Fruit fly (Drosophila melanogaster) whole organism, embryonic: Measurements from ENCODE around the gene MESK4.

Source experiments
- CG10209 ChIP-seq: fragments of 200-800 bp; sonication (Bioruptor generic); optimal IDR thresholded peaks from 3 replicates; lab custom pipeline; 2017; ENCODE audit warnings: missing biosample characterization, mild to moderate bottlenecking, missing genetic modification characterization, missing genetic modification reagents
- CG1024 ChIP-seq: fragments of 200-800 bp; sonication (Bioruptor generic); IDR thresholded peaks from 2 replicates; pipeline ENCODE4 v1.3.6; 2022; ENCODE audit warnings: missing biosample characterization, missing genetic modification characterization
- CG10959 ChIP-seq: fragments of 200-800 bp; sonication (Bioruptor generic); IDR thresholded peaks from 2 replicates; pipeline ENCODE4 v1.3.6; 2022; ENCODE audit warnings: missing biosample characterization, missing genetic modification characterization
- CG11456 ChIP-seq: fragments of 200-800 bp; sonication (Bioruptor generic); IDR thresholded peaks from 3 replicates; pipeline ENCODE4 v1.3.6; 2022; ENCODE audit warnings: missing biosample characterization, missing genetic modification characterization
- CG13424 ChIP-seq: fragments of 200-800 bp; sonication (Bioruptor generic); optimal IDR thresholded peaks from 2 replicates; lab custom pipeline; 2019; ENCODE audit warnings: missing biosample characterization, mild to moderate bottlenecking, missing genetic modification characterization, moderate library complexity
- CG1602 ChIP-seq: fragments of 200-800 bp; sonication (Bioruptor generic); optimal IDR thresholded peaks from 3 replicates; lab custom pipeline; 2016; ENCODE audit warnings: missing biosample characterization, missing genetic modification characterization
- CG17361 ChIP-seq: fragments of 200-800 bp; sonication (Bioruptor generic); IDR thresholded peaks from 3 replicates; pipeline ENCODE4 v1.3.6; 2022; ENCODE audit warnings: missing biosample characterization, missing genetic modification characterization
- CG17568 ChIP-seq: fragments of 200-800 bp; sonication (Bioruptor generic); optimal IDR thresholded peaks from 2 replicates; lab custom pipeline; 2018; ENCODE audit warnings: missing biosample characterization, mild to moderate bottlenecking, missing genetic modification characterization, moderate library complexity
- CG2120 ChIP-seq: fragments of 200-800 bp; sonication (Bioruptor generic); optimal IDR thresholded peaks from 3 replicates; lab custom pipeline; 2016; ENCODE audit warnings: missing biosample characterization, missing genetic modification characterization
- CG2129 ChIP-seq: fragments of 200-800 bp; sonication (Bioruptor generic); IDR thresholded peaks from 2 replicates; pipeline ENCODE4 v1.3.6; 2022; ENCODE audit warnings: missing biosample characterization, missing genetic modification characterization; ENCODE audit not compliant: partially characterized antibody
- CG31441 ChIP-seq: fragments of 200-800 bp; sonication (Bioruptor generic); IDR thresholded peaks from 2 replicates; pipeline ENCODE4 v1.3.6; 2022; ENCODE audit warnings: missing biosample characterization, missing genetic modification characterization
- CG32767 ChIP-seq: fragments of 200-800 bp; sonication (Bioruptor generic); IDR thresholded peaks from 2 replicates; pipeline ENCODE4 v1.3.6; 2022; ENCODE audit warnings: missing biosample characterization, missing genetic modification characterization
- CG4404 ChIP-seq: fragments of 200-800 bp; sonication (Bioruptor generic); IDR thresholded peaks from 2 replicates; pipeline ENCODE4 v1.3.6; 2022; ENCODE audit warnings: missing biosample characterization, missing genetic modification characterization
- CG8281 ChIP-seq: fragments of 200-800 bp; sonication (Bioruptor generic); optimal IDR thresholded peaks from 2 replicates; lab custom pipeline; 2018; ENCODE audit warnings: missing biosample characterization, mild to moderate bottlenecking, missing genetic modification characterization, moderate library complexity
- CG9797 ChIP-seq: fragments of 200-800 bp; sonication (Bioruptor generic); optimal IDR thresholded peaks from 3 replicates; lab custom pipeline; 2018; ENCODE audit warnings: missing biosample characterization, mild to moderate bottlenecking, missing genetic modification characterization
- CG9876 ChIP-seq: fragments of 200-800 bp; sonication (Bioruptor generic); optimal IDR thresholded peaks from 2 replicates; lab custom pipeline; 2016; ENCODE audit warnings: missing biosample characterization, missing genetic modification characterization
- Doc2 ChIP-seq: fragments of 200-800 bp; sonication (Bioruptor generic); IDR thresholded peaks from 2 replicates; pipeline ENCODE4 v1.3.6; 2022; ENCODE audit warnings: missing biosample characterization, missing genetic modification characterization
- E2f1 ChIP-seq: fragments of 200-800 bp; sonication (Bioruptor generic); IDR thresholded peaks from 2 replicates; pipeline ENCODE4 v1.3.6; 2022; ENCODE audit warnings: missing biosample characterization, missing genetic modification characterization
- Hr3 ChIP-seq: fragments of 200-800 bp; sonication (Bioruptor generic); optimal IDR thresholded peaks from 3 replicates; lab custom pipeline; 2016; ENCODE audit warnings: missing biosample characterization, missing genetic modification characterization
- Hr51 ChIP-seq, 2 experiments: fragments of 200-800 bp; sonication (Bioruptor generic); optimal IDR thresholded peaks; 2 replicates in 1 of 2; 3 replicates in 1 of 2; lab custom pipeline; 2016 to 2018; ENCODE audit warnings: missing biosample characterization in 2 of 2, missing genetic modification characterization in 2 of 2, mild to moderate bottlenecking in 1 of 2, moderate library complexity in 1 of 2
- Lhr ChIP-seq: fragments of 200-800 bp; sonication (Bioruptor generic); optimal IDR thresholded peaks from 3 replicates; lab custom pipeline; 2017; ENCODE audit warnings: mild to moderate bottlenecking, missing biosample characterization, missing genetic modification reagents, missing genetic modification characterization
- MESR4 ChIP-seq: fragments of 200-800 bp; sonication (Bioruptor generic); optimal IDR thresholded peaks from 2 replicates; lab custom pipeline; 2018; ENCODE audit warnings: missing biosample characterization, mild to moderate bottlenecking, missing genetic modification characterization, moderate library complexity
- Mes4 ChIP-seq: fragments of 200-800 bp; sonication (Bioruptor generic); optimal IDR thresholded peaks from 2 replicates; lab custom pipeline; 2016; ENCODE audit warnings: missing biosample characterization, missing genetic modification characterization
- Myb ChIP-seq: fragments of 200-800 bp; sonication (Bioruptor generic); optimal IDR thresholded peaks from 2 replicates; lab custom pipeline; 2016; ENCODE audit warnings: missing biosample characterization, missing genetic modification characterization
- NC2β ChIP-seq: fragments of 200-800 bp; sonication (Bioruptor generic); optimal IDR thresholded peaks from 2 replicates; lab custom pipeline; 2016; ENCODE audit warnings: missing biosample characterization, missing genetic modification characterization
- Neu2 ChIP-seq: fragments of 200-800 bp; sonication (Bioruptor generic); optimal IDR thresholded peaks from 3 replicates; lab custom pipeline; 2016; ENCODE audit warnings: missing biosample characterization, missing genetic modification characterization, borderline replicate concordance
- Six4 ChIP-seq: fragments of 200-800 bp; sonication (Bioruptor generic); optimal IDR thresholded peaks from 2 replicates; lab custom pipeline; 2016; ENCODE audit warnings: missing biosample characterization, missing genetic modification characterization
- Sry-β ChIP-seq: fragments of 200-800 bp; sonication (Bioruptor generic); optimal IDR thresholded peaks from 2 replicates; lab custom pipeline; 2018; ENCODE audit warnings: missing biosample characterization, mild to moderate bottlenecking, missing genetic modification characterization, moderate library complexity
- Stat92E ChIP-seq, 3 experiments: fragments of >200 bp in 2 of 3; fragments of 200-800 bp in 1 of 3; sonication (Bioruptor generic) in 1 of 3; optimal IDR thresholded peaks; 2 replicates each; lab custom pipeline; 2017 to 2019; ENCODE audit warnings: missing biosample characterization in 3 of 3, missing genetic modification characterization in 3 of 3, mild to moderate bottlenecking in 1 of 3, moderate library complexity in 1 of 3
- Xbp1 ChIP-seq: fragments of 200-800 bp; sonication (Bioruptor generic); optimal IDR thresholded peaks from 3 replicates; lab custom pipeline; 2016; ENCODE audit warnings: missing biosample characterization, mild to moderate bottlenecking, missing genetic modification characterization
- cg ChIP-seq: fragments of 200-800 bp; sonication (Bioruptor generic); optimal IDR thresholded peaks from 3 replicates; lab custom pipeline; 2019; ENCODE audit warnings: missing biosample characterization, mild to moderate bottlenecking, missing genetic modification characterization, moderate library complexity
- corto ChIP-seq: fragments of 200-800 bp; sonication (Bioruptor generic); optimal IDR thresholded peaks from 2 replicates; lab custom pipeline; 2016; ENCODE audit warnings: missing biosample characterization, mild to moderate bottlenecking, missing genetic modification characterization, moderate library complexity
- dati ChIP-seq: fragments of 200-800 bp; sonication (Bioruptor generic); IDR thresholded peaks from 2 replicates; pipeline ENCODE4 v1.3.6; 2022; ENCODE audit warnings: missing biosample characterization, missing genetic modification characterization
- insv ChIP-seq, 2 experiments: fragments of 200-800 bp; sonication (Bioruptor generic); optimal IDR thresholded peaks; 3 replicates each; lab custom pipeline; 2016 to 2018; ENCODE audit warnings: missing biosample characterization in 2 of 2, missing genetic modification characterization in 2 of 2
- kay ChIP-seq: fragments of 200-800 bp; sonication (Bioruptor generic); optimal IDR thresholded peaks from 2 replicates; lab custom pipeline; 2016; ENCODE audit warnings: missing biosample characterization, missing genetic modification characterization
- lola ChIP-seq, 3 experiments: fragments of >200 bp in 2 of 3; fragments of 200-800 bp in 1 of 3; sonication (Bioruptor generic) in 1 of 3; optimal IDR thresholded peaks; 2 replicates each; lab custom pipeline; 2017 to 2019; ENCODE audit warnings: missing biosample characterization in 3 of 3, missing genetic modification characterization in 3 of 3, mild to moderate bottlenecking in 1 of 3, moderate library complexity in 1 of 3
- lov ChIP-seq, 2 experiments: fragments of 200-800 bp in 1 of 2; fragments of >200 bp in 1 of 2; sonication (Bioruptor generic) in 1 of 2; IDR thresholded peaks in 1 of 2; optimal IDR thresholded peaks in 1 of 2; 2 replicates in 1 of 2; 3 replicates in 1 of 2; pipeline versions ENCODE4 v1.3.6 to Lab custom; 2017 to 2022; ENCODE audit warnings: missing biosample characterization in 1 of 2, missing genetic modification characterization in 1 of 2
- mam ChIP-seq: fragments of 200-800 bp; sonication (Bioruptor generic); optimal IDR thresholded peaks from 3 replicates; lab custom pipeline; 2016; ENCODE audit warnings: missing biosample characterization, missing genetic modification characterization
- mld ChIP-seq: fragments of 200-800 bp; sonication (Bioruptor generic); IDR thresholded peaks from 3 replicates; pipeline ENCODE4 v1.3.6; 2022; ENCODE audit warnings: missing biosample characterization, missing genetic modification characterization; ENCODE audit not compliant: partially characterized antibody
- peb ChIP-seq: fragments of 200-800 bp; sonication (Bioruptor generic); IDR thresholded peaks from 2 replicates; pipeline ENCODE4 v1.3.6; 2022; ENCODE audit warnings: missing biosample characterization, missing genetic modification characterization
- pfk ChIP-seq: fragments of 200-800 bp; sonication (Bioruptor generic); optimal IDR thresholded peaks from 2 replicates; lab custom pipeline; 2018; ENCODE audit warnings: missing biosample characterization, mild to moderate bottlenecking, missing genetic modification characterization, moderate library complexity
- sima ChIP-seq: fragments of 200-800 bp; sonication (Bioruptor generic); optimal IDR thresholded peaks from 2 replicates; lab custom pipeline; 2016; ENCODE audit warnings: missing biosample characterization, missing genetic modification characterization
- tap ChIP-seq: fragments of 200-800 bp; optimal IDR thresholded peaks from 3 replicates; lab custom pipeline; 2019; ENCODE audit warnings: missing biosample characterization, mild to moderate bottlenecking, missing genetic modification characterization, moderate library complexity
- toy ChIP-seq: fragments of 200-800 bp; sonication (Bioruptor generic); IDR thresholded peaks from 2 replicates; pipeline ENCODE4 v1.3.6; 2022; ENCODE audit warnings: missing biosample characterization, missing genetic modification characterization
- trh ChIP-seq: fragments of 200-800 bp; sonication (Bioruptor generic); optimal IDR thresholded peaks from 2 replicates; lab custom pipeline; 2016; ENCODE audit warnings: missing biosample characterization, missing genetic modification characterization
- yki ChIP-seq: fragments of >200 bp; optimal IDR thresholded peaks from 3 replicates; lab custom pipeline; 2018
- zen2 ChIP-seq: fragments of 200-800 bp; sonication (Bioruptor generic); IDR thresholded peaks from 3 replicates; pipeline ENCODE4 v1.3.6; 2022; ENCODE audit warnings: missing biosample characterization, missing genetic modification characterization; ENCODE audit not compliant: partially characterized antibody
- zf30C ChIP-seq: fragments of 200-800 bp; sonication (Bioruptor generic); optimal IDR thresholded peaks from 3 replicates; lab custom pipeline; 2018; ENCODE audit warnings: missing biosample characterization, mild to moderate bottlenecking, missing genetic modification characterization

MESK4 gene

DNA sequence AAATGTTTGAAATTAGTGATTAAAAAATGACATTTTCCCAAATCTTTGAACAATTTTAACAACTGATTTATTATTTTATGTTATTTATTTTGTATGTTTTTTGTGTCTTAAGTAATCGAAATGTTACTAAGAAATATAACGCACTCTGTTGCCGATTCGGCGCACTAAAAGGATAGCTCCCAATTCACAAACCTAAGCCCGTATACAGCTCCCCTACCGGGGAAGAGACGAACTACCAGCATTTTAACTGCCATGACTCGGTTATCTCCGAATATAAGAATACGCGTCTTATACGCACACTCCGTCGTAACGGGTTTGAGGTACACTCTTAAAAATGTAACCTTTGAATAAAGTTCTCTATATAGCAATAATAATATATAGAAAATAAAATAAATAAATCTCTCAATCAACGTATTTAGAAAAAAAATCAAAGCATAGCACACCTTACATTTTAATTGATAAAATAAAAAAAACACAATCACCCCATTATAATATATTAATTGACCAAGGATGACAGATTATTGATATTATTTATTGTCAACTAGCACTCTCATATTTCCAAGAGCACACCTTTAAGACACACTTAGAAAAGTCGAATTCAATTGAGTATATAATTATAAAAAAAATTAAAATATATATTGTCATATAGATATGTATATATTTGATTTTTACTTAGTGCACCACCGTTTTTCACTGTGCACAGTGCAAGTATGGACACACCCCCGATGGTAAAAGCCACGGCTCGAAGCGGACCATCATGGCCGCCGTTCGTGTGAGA lies 30.7 kb upstream of the MESK4 start (continued):
- TF ChIP-seq Lhr (GFP tag; lab: Kevin White, UChicago) (peak; percentile 24), pfk (GFP tag; lab: Kevin White, UChicago) (no peak), CG10209 (GFP tag; lab: Kevin White, UChicago) (peak; percentile 90), sima (no peak), kay (GFP tag; lab: Kevin White, UChicago) (peak; percentile 61), Neu2 (GFP tag; lab: Kevin White, UChicago) (no peak), Hr3 (GFP tag; lab: Kevin White, UChicago) (peak; percentile 87), trh (GFP tag; lab: Kevin White, UChicago) (peak; percentile 43), CG2129 (GFP tag; lab: Robert Waterston, UW) (no peak), mld (GFP tag; lab: Robert Waterston, UW) (no peak), MESR4 (GFP tag; lab: Kevin White, UChicago) (no peak), dati (GFP tag; lab: Robert Waterston, UW) (no peak), Mes4 (GFP tag; lab: Kevin White, UChicago) (no peak), corto (no peak), CG32767 (GFP tag; lab: Robert Waterston, UW) (peak; percentile 78; the same call in 1 of the 2 replicates), Hr51 (GFP tag; optimal IDR thresholded peaks at IDR 0.05; lab: Kevin White, UChicago) (peak in 1 of 2 experiments; percentile 89), insv (GFP tag; optimal IDR thresholded peaks at IDR 0.05; lab: Kevin White, UChicago) (peak in 1 of 2 experiments; percentile 71), CG1602 (GFP tag; lab: Kevin White, UChicago) (peak; percentile 84), Stat92E (GFP tag; optimal IDR thresholded peaks at IDR 0.05; lab: Kevin White, UChicago) (peak in 1 of 3 experiments; percentile 5), cg (GFP tag; lab: Kevin White, UChicago) (no peak), CG1024 (peak; percentile 2; the same call in 1 of the 2 replicates), zf30C (GFP tag; lab: Kevin White, UChicago) (peak; percentile 95), CG9876 (peak; percentile 26), CG9797 (GFP tag; lab: Kevin White, UChicago) (no peak), CG13424 (tag; lab: Kevin White, UChicago) (peak; percentile 93), CG31441 (GFP tag; lab: Robert Waterston, UW) (peak; percentile 94), Sry-β (GFP tag; lab: Kevin White, UChicago) (peak; percentile 54), mam (GFP tag; lab: Kevin White, UChicago) (peak; percentile 14), CG2120 (GFP tag; lab: Kevin White, UChicago) (no peak), yki (lab: Kevin White, UChicago) (no peak), Xbp1 (GFP tag; lab: Kevin White, UChicago) (peak; percentile 76), CG8281 (tag; lab: Kevin White, UChicago) (peak; percentile 56), toy (GFP tag; lab: Robert Waterston, UW) (no peak), lov (optimal IDR thresholded peaks at IDR 0.05; lab: Kevin White, UChicago) (no peak), lov (GFP tag; IDR thresholded peaks at IDR 0.05; lab: Robert Waterston, UW) (0 out of 3 replicates have a peak, but pooled peaks have one; percentile 8), tap (tag; lab: Kevin White, UChicago) (peak; percentile 75), zen2 (GFP tag; lab: Robert Waterston, UW) (no peak), E2f1 (GFP tag; lab: Robert Waterston, UW) (0 out of 2 replicates have a peak, but pooled peaks have one; percentile 48), peb (peak; percentile 14; the same call in 1 of the 2 replicates), CG17568 (peak; percentile 46), Six4 (GFP tag; lab: Kevin White, UChicago) (peak; percentile 74), CG10959 (GFP tag; lab: Robert Waterston, UW) (peak; percentile 52), CG17361 (GFP tag; lab: Robert Waterston, UW) (peak; percentile 98), NC2β (GFP tag; lab: Kevin White, UChicago) (no peak), Myb (GFP tag; lab: Kevin White, UChicago) (peak; percentile 36), CG4404 (GFP tag; lab: Robert Waterston, UW) (peak; percentile 64), Doc2 (GFP tag; lab: Robert Waterston, UW) (no peak), CG11456 (peak; percentile 80), lola (GFP tag; optimal IDR thresholded peaks at IDR 0.05; lab: Kevin White, UChicago) (peak in 1 of 3 experiments; percentile 95)
